Worm (Caenorhabditis elegans) whole organism, L3 larva: Measurements from ENCODE around the gene dct-17.

Experiments used
- daf-12 ChIP-seq: fragments of 150-350 bp; optimal IDR thresholded peaks from 2 replicates; lab custom pipeline; 2014; ENCODE audit warnings: missing biosample characterization, missing genetic modification reagents, missing genetic modification characterization
- unc-62 ChIP-seq: fragments of 150-350 bp; sonication (generic microtip); optimal IDR thresholded peaks from 4 replicates; lab custom pipeline; 2014; ENCODE audit warnings: missing biosample characterization, missing genetic modification reagents, missing genetic modification characterization

ce11 chrV:13744901-13745300 is 14.3 kb upstream of the dct-17 start, which contains the start of gene F35E12.9:
- TF ChIP-seq unc-62 (no peak), daf-12 (tag; lab: Kevin White, UChicago) (no peak)
